Worm (Caenorhabditis elegans) whole organism, early embryonic: ENCODE results near the gene unc-84.

ENCODE experiments used
- B0310.2 ChIP-seq: sonication (generic microtip); optimal IDR thresholded peaks from 2 replicates; lab custom pipeline; 2016; ENCODE audit warnings: mild to moderate bottlenecking, missing genetic modification characterization, missing compliant biosample characterization
- F13C5.2 ChIP-seq: sonication (generic microtip); optimal IDR thresholded peaks from 2 replicates; lab custom pipeline; 2017; ENCODE audit warnings: mild to moderate bottlenecking, missing genetic modification characterization, inconsistent platforms, missing compliant biosample characterization
- aly-1 ChIP-seq: sonication (generic microtip); optimal IDR thresholded peaks from 2 replicates; lab custom pipeline; 2016; ENCODE audit warnings: missing genetic modification characterization, missing compliant biosample characterization
- ama-1 ChIP-seq: fragments of 150-350 bp; optimal IDR thresholded peaks from 2 replicates; lab custom pipeline; 2014
- ceh-13 ChIP-seq: fragments of 200-800 bp; sonication (Bioruptor generic); optimal IDR thresholded peaks from 2 replicates; lab custom pipeline; 2018; ENCODE audit warnings: mild to moderate bottlenecking, missing genetic modification characterization, missing compliant biosample characterization
- ceh-36 ChIP-seq: sonication (generic microtip); optimal IDR thresholded peaks from 2 replicates; lab custom pipeline; 2016; ENCODE audit warnings: missing genetic modification characterization, inconsistent platforms, missing compliant biosample characterization
- ets-7 ChIP-seq: sonication (generic microtip); optimal IDR thresholded peaks from 2 replicates; lab custom pipeline; 2016; ENCODE audit warnings: missing genotype, missing genetic modification characterization, missing compliant biosample characterization
- flt-1 ChIP-seq: fragments of 200-800 bp; sonication (Bioruptor generic); IDR thresholded peaks from 2 replicates; pipeline ENCODE4 v1.3.6; 2022; ENCODE audit warnings: missing genetic modification characterization, missing compliant biosample characterization
- hmbx-1 ChIP-seq: sonication (generic microtip); optimal IDR thresholded peaks from 2 replicates; lab custom pipeline; 2016; ENCODE audit warnings: mild to moderate bottlenecking, missing genetic modification characterization, missing compliant biosample characterization
- hmg-4 ChIP-seq: fragments of 200-800 bp; sonication (Bioruptor generic); optimal IDR thresholded peaks from 2 replicates; lab custom pipeline; 2018; ENCODE audit warnings: mild to moderate bottlenecking, missing genetic modification characterization, missing compliant biosample characterization
- hnd-1 ChIP-seq: sonication (generic microtip); optimal IDR thresholded peaks from 2 replicates; lab custom pipeline; 2016; ENCODE audit warnings: missing genetic modification characterization, missing compliant biosample characterization
- pes-1 ChIP-seq: fragments of 200-800 bp; sonication (Bioruptor generic); IDR thresholded peaks from 2 replicates; pipeline ENCODE4 v1.3.6; 2022; ENCODE audit warnings: missing genetic modification reagents, missing genetic modification characterization, missing compliant biosample characterization
- scrt-1 ChIP-seq: fragments of 200-800 bp; sonication (Bioruptor generic); IDR thresholded peaks from 2 replicates; pipeline ENCODE4 v1.3.6; 2022; ENCODE audit warnings: missing genetic modification characterization, missing compliant biosample characterization
- sea-1 ChIP-seq: fragments of 200-800 bp; sonication (Bioruptor generic); conservative IDR thresholded peaks from 2 replicates; pipeline ENCODE4 v1.3.6; 2022; ENCODE audit warnings: missing genetic modification characterization, missing compliant biosample characterization
- tbx-11 ChIP-seq: fragments of 200-800 bp; sonication (Bioruptor generic); IDR thresholded peaks from 2 replicates; pipeline ENCODE4 v1.3.6; 2022; ENCODE audit warnings: missing genetic modification characterization, missing compliant biosample characterization
- tbx-37 ChIP-seq: fragments of 200-800 bp; sonication (Bioruptor generic); conservative IDR thresholded peaks from 2 replicates; pipeline ENCODE4 v1.3.6; 2022; ENCODE audit warnings: missing genetic modification reagents, missing genetic modification characterization, missing compliant biosample characterization
- tra-4 ChIP-seq: sonication (generic microtip); optimal IDR thresholded peaks from 2 replicates; lab custom pipeline; 2017; ENCODE audit warnings: missing genetic modification characterization, missing compliant biosample characterization

The unc-84 gene

DNA sequence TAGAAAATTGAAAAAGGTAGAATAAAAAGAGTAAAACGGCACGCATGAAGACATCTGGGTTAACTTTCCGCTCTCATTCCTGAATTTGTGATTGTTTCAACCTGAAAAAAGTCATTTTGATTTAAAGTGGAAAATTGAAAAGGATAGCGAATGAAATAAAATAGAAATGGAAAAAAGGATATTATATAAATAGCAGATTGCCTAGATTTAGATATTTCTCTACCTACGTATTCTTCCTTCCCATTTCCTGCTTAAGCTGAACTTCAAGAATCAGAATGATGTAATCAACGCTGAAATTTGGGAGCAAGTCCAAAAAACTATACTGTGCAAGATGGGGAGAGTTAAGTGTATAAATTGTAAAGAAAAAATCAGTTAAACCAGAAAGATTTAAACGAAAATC, 14.7 kb upstream of the unc-84 start, which contains the start of gene R01E6.7:
Gene R01E6.7 (minus strand): TSS at position 101 of the 400 bp plus-strand sequence.
- no peak for TF ChIP-seq hmg-4 (GFP tag; lab: Kevin White, UChicago)
- TF ChIP-seq flt-1 (GFP tag; lab: Robert Waterston, UW), result no peak
- no peak for TF ChIP-seq hnd-1 (tag; lab: Kevin White, UChicago)
- TF ChIP-seq pes-1 (GFP tag; lab: Robert Waterston, UW), result no peak
- TF ChIP-seq ceh-13, result no peak
- no peak for TF ChIP-seq ama-1 (lab: Kevin White, UChicago)
- no peak for TF ChIP-seq scrt-1 (GFP tag; lab: Robert Waterston, UW)
- TF ChIP-seq F13C5.2 (tag; lab: Kevin White, UChicago), result no peak
- TF ChIP-seq tra-4 (tag; lab: Kevin White, UChicago), result no peak
- TF ChIP-seq sea-1, result no peak
- TF ChIP-seq hmbx-1 (tag; lab: Kevin White, UChicago), result no peak
- TF ChIP-seq ceh-36 (tag; lab: Kevin White, UChicago), result no peak
- TF ChIP-seq ets-7, result no peak
- no peak for TF ChIP-seq tbx-11
- TF ChIP-seq B0310.2 (tag; lab: Kevin White, UChicago), result no peak

DNA sequence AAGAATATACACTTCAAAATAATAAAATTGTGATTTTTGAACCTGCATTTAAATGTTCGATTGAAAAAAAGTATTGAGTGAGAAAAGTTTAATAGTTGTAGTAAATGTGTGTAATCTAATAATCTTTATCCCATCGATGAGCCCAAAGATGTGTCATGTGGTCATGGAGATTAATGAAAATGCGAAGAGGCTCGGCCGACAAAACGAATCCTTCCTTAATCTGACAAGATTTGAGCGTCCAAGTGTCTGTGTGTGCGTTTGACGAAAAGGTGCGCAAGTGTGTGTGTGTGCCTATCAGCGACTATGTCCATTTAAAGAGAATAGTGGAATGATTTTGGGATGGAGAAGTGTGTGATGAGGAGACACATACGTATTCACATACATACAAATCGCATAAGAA, 10.5 kb upstream of the unc-84 start:
- TF ChIP-seq ets-7 (no peak), hmg-4 (GFP tag; lab: Kevin White, UChicago) (no peak), tra-4 (tag; lab: Kevin White, UChicago) (no peak), ceh-36 (tag; lab: Kevin White, UChicago) (peak; percentile 5)

DNA sequence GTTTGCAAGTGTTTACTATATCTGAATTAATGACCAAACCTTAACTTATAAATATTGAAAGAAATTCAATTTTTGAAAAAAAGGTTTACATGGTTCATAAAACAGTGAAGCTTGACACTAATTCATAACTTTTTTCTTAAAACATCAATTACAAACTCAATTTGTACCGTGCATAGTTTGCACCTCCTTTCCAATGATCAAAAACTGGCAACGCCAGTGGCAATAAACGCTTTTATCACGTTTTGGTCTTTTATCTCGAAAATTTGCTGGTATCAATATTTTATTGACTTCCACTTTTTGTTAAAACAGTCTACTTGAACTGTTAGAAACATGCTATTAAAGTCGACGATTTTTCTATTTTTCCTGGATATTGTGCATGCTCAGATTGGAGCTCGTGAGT, 6.1 kb upstream of the unc-84 start, which contains the start of gene F54B11.11:
Gene F54B11.11 (plus strand): TSS at position 301 of the 400 bp plus-strand sequence.
- no peak for TF ChIP-seq hmg-4 (GFP tag; lab: Kevin White, UChicago)
- TF ChIP-seq ets-7, result no peak
- TF ChIP-seq sea-1, result no peak
- no peak for TF ChIP-seq tbx-11
- TF ChIP-seq scrt-1 (GFP tag; lab: Robert Waterston, UW), result no peak
- TF ChIP-seq tra-4 (tag; lab: Kevin White, UChicago), result no peak
- no peak for TF ChIP-seq ceh-36 (tag; lab: Kevin White, UChicago)
- no peak for TF ChIP-seq flt-1 (GFP tag; lab: Robert Waterston, UW)

DNA sequence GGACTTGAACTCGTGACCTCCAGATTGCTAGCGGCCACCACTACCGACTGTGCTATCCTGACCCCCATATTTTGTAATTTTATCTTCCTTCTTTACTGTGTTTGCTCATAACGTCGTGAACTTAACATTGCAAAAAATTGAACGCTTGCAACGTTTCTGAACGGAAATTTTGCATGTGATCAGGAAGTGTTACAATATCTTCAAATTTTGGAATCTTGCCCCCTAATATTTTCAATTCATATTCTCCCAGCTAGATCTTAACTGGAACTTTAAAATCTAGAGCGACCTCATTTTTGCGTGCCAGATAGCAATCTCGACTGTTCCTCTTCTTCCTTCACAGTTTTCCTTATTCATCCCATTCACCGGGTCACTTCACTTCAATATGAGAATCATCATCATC, 2.8 kb upstream of the unc-84 start, which contains the start of gene F54B11.10:
Gene F54B11.10 (plus strand): TSS at position 301 of the 400 bp plus-strand sequence.
- TF ChIP-seq B0310.2 (tag; lab: Kevin White, UChicago) (no peak), ama-1 (lab: Kevin White, UChicago) (no peak), scrt-1 (GFP tag; lab: Robert Waterston, UW) (no peak), aly-1 (tag; lab: Kevin White, UChicago) (no peak), ceh-13 (no peak), hmbx-1 (tag; lab: Kevin White, UChicago) (no peak), sea-1 (no peak), hnd-1 (tag; lab: Kevin White, UChicago) (no peak), hmg-4 (GFP tag; lab: Kevin White, UChicago) (no peak), tra-4 (tag; lab: Kevin White, UChicago) (no peak), pes-1 (GFP tag; lab: Robert Waterston, UW) (no peak), ets-7 (no peak), tbx-11 (no peak), flt-1 (GFP tag; lab: Robert Waterston, UW) (no peak)

DNA sequence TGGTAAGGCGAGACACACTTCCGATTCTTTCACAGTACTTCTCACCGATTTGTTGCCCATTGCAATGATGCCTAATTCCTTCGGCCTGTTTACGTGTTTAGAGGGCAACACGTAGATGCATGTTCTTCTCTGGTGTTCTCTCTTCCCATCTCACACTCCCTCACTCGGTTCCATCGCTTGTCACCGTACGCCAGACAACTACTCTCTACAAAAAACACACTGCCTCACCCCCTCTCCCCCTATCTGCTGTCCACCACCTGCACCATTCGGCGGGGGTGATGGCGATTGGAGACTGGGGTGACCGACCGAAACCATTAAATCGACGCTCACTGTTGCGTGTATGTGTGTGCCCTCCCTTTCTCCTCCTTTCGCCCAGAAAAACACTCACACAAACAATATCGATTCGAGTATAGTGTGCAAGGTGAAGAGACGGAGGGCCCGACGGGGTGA, 655 bp upstream of the unc-84 start:
- no peak for TF ChIP-seq sea-1
- TF ChIP-seq ceh-36 (tag; lab: Kevin White, UChicago), result no peak
- TF ChIP-seq hmbx-1 (tag; lab: Kevin White, UChicago), result no peak
- no peak for TF ChIP-seq scrt-1 (GFP tag; lab: Robert Waterston, UW)
- peak; percentile 18 for TF ChIP-seq ets-7
- no peak for TF ChIP-seq F13C5.2 (tag; lab: Kevin White, UChicago)
- peak; percentile 74 for TF ChIP-seq hmg-4 (GFP tag; lab: Kevin White, UChicago)
- no peak for TF ChIP-seq hnd-1 (tag; lab: Kevin White, UChicago)
- no peak for TF ChIP-seq tra-4 (tag; lab: Kevin White, UChicago)
- TF ChIP-seq ceh-13, result no peak
- no peak for TF ChIP-seq pes-1 (GFP tag; lab: Robert Waterston, UW)
- no peak for TF ChIP-seq tbx-11
- no peak for TF ChIP-seq B0310.2 (tag; lab: Kevin White, UChicago)
- no peak for TF ChIP-seq tbx-37
- TF ChIP-seq aly-1 (tag; lab: Kevin White, UChicago), result peak; percentile 61
- no peak for TF ChIP-seq flt-1 (GFP tag; lab: Robert Waterston, UW)

DNA sequence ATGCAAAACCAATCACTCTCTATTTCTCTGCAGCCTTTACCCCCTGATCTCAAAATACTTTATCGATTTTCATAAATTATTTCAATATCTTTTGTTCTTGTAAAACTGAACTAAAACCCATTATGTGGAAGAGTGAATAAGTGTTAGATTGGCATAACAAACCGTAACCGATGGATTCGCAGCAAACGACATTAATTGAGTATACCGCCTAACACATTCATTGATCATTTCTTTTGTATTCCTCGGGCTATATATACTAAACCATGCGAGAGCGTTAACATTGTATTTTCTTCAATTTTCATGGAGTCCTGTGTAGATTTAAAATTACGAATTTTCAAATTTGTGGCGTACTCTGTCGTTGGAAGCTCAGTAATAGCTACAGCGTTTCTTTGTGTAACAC, 5.2 kb downstream of the unc-84 start, which contains the start of gene col-9:
Gene col-9 (plus strand): TSS at position 301 of the 400 bp plus-strand sequence.
- TF ChIP-seq hnd-1 (tag; lab: Kevin White, UChicago), result no peak
- TF ChIP-seq ets-7, result no peak
- TF ChIP-seq scrt-1 (GFP tag; lab: Robert Waterston, UW), result no peak
- no peak for TF ChIP-seq tbx-37
- TF ChIP-seq pes-1 (GFP tag; lab: Robert Waterston, UW), result no peak

DNA sequence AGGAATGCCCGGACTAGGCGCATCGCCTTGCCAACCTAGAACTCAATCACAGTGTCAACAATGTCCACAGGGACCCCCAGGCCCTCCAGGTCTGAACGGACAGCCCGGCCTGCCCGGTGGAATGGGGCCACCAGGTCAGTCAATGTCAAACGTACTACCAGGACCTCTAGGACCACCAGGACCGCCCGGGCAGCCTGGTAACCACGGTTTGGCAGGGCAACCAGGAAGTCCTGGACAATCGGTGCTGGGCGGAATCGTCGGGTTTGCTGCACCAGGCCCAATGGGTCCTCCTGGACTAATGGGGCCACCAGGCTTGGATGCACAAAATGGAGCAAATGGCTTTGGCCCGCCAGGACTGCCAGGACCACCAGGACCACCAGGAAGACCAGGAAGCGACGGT, 6.1 kb downstream of the unc-84 start:
- TF ChIP-seq aly-1 (tag; lab: Kevin White, UChicago) (peak; percentile 5), tra-4 (tag; lab: Kevin White, UChicago) (no peak)

DNA sequence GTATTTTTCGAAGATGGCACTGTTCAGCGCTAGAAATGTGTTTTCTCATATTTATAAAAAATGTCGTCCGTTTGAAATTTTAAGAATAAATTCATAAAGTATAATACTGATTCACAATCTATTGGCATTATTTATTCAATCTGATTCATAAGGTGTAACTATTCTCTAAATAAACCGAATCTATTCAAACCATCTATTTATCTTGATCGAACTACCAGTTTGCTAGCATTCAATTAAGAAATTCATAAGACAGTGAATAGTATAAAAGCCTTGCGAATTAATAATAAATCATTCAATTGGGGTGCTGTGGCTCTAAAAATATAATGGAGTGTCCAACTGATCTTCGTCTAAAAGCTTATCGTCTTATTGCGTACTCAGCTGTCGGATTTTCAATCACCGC, 6.6 kb downstream of the unc-84 start, which contains the start of gene col-44:
Gene col-44 (plus strand): TSS at position 301 of the 400 bp plus-strand sequence.
- TF ChIP-seq F13C5.2 (tag; lab: Kevin White, UChicago), result no peak
- no peak for TF ChIP-seq B0310.2 (tag; lab: Kevin White, UChicago)
- TF ChIP-seq tbx-37, result no peak
- no peak for TF ChIP-seq scrt-1 (GFP tag; lab: Robert Waterston, UW)
- no peak for TF ChIP-seq flt-1 (GFP tag; lab: Robert Waterston, UW)
- TF ChIP-seq ceh-13, result no peak
- no peak for TF ChIP-seq ceh-36 (tag; lab: Kevin White, UChicago)
- no peak for TF ChIP-seq ets-7
- no peak for TF ChIP-seq tra-4 (tag; lab: Kevin White, UChicago)
- TF ChIP-seq pes-1 (GFP tag; lab: Robert Waterston, UW), result no peak
